Worm (Caenorhabditis elegans): Measurements from ENCODE around the gene W06F12.3.

Gene W06F12.3

DNA sequence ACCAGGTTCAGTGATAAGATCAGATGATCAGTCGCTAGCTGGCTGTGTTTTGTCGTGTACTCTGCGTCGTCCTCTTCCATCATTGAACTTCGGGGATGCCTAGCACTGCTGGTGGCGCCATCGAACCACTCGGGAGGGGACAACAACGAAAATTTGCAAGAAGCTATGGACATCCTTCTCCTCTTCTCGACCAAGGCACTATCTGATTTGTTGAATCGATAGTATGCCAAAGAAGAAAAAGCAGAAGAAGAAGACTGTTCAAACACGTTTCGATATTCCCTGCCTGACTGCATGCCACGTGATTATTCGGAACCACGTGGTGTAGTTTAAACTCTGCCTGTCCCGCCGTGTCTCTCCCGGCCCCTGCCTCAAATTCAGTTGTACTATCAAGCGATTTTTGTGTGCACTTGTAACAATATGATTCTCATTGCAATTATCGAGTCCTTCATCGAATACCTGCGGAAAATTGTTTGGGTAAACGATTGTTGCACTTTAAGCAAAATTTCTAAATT lies 15.5 kb upstream of the W06F12.3 start (continued):
- TF ChIP-seq B0336.3 (GFP tag; IDR thresholded peaks at IDR 0.05) (no peak), repo-1 (tag; optimal IDR thresholded peaks at IDR 0.05) (no peak), ztf-3 (GFP tag; optimal IDR thresholded peaks at IDR 0.05) (no peak), mcd-1 (GFP tag; IDR thresholded peaks at IDR 0.05) (no peak), lag-1 (GFP tag; IDR thresholded peaks at IDR 0.05) (no peak), hmg-1.2 (GFP tag; IDR thresholded peaks at IDR 0.05) (no peak), B0019.2 (GFP tag; conservative IDR thresholded peaks at IDR 0.05) (no peak), K11D2.4 (GFP tag; IDR thresholded peaks at IDR 0.05) (no peak), athp-1 (tag; optimal IDR thresholded peaks at IDR 0.05) (no peak), ZK185.1 (tag; optimal IDR thresholded peaks at IDR 0.05; ENCODE audit: poor library complexity, severe bottlenecking) (no peak), B0035.1 (tag; optimal IDR thresholded peaks at IDR 0.05) (no peak), ceh-91 (GFP tag; IDR thresholded peaks at IDR 0.05) (no peak), unc-130 (GFP tag; optimal IDR thresholded peaks at IDR 0.05) (no peak), nhr-90 (tag; optimal IDR thresholded peaks at IDR 0.05) (no peak), egl-44 (GFP tag; IDR thresholded peaks at IDR 0.05) (no peak), madf-8 (GFP tag; conservative IDR thresholded peaks at IDR 0.05) (no peak), F52B5.7 (tag; optimal IDR thresholded peaks at IDR 0.05) (peak; percentile 8), F49E8.2 (tag; optimal IDR thresholded peaks at IDR 0.05; ENCODE audit: insufficient read depth) (no peak), rpc-1 (optimal IDR thresholded peaks at IDR 0.05) (no peak), rpc-1 (tag; optimal IDR thresholded peaks at IDR 0.05) (no peak), efl-1 (GFP tag; optimal IDR thresholded peaks at IDR 0.05) (no peak), ccch-3 (GFP tag; optimal IDR thresholded peaks at IDR 0.05) (no peak), nfya-2 (GFP tag; IDR thresholded peaks at IDR 0.05) (no peak), Y53G8AR.9 (GFP tag; conservative IDR thresholded peaks at IDR 0.05) (no peak), Y53F4B.3 (GFP tag; IDR thresholded peaks at IDR 0.05) (no peak), F57C9.4 (tag; optimal IDR thresholded peaks at IDR 0.05) (no peak), T07F8.4 (tag; optimal IDR thresholded peaks at IDR 0.05) (no peak), dox-1 (GFP tag; IDR thresholded peaks at IDR 0.05) (peak; percentile 24), cebp-2 (GFP tag; IDR thresholded peaks at IDR 0.05) (no peak), dpl-1 (GFP tag; optimal IDR thresholded peaks at IDR 0.05) (no peak), attf-3 (GFP tag; conservative IDR thresholded peaks at IDR 0.05) (no peak), madf-6 (GFP tag; IDR thresholded peaks at IDR 0.05) (no peak), ets-4 (GFP tag; optimal IDR thresholded peaks at IDR 0.05) (no peak)

DNA sequence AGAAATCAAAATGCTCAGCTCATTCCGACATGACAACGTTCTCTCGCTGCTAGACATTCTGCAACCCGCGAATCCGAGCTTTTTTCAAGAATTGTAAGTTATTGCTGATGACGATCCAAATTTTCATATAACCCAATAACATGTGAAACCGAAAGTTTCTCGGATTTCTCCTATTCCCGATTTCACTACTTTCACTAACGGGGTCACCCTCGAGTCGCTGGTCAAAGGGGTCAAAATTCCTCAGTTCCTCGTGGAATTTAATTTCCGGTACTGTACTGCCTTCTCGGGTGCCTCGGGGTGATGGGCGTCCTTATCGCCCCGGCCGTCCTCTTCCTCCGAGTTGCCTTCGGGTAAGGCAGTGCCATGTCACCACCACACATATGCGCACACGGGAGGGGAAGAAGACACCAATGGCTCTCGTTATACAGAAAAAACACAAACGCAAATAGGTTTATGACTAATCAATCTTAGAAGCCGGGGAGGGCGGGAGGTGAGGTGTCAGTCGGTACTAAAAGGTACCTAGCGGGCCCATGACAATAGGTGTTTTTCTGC lies 14.6 kb upstream of the W06F12.3 start:
- TF ChIP-seq gei-17 (GFP tag; optimal IDR thresholded peaks at IDR 0.05) (peak; percentile 21), Y53G8AR.9 (GFP tag; conservative IDR thresholded peaks at IDR 0.05) (no peak), ZK185.1 (tag; optimal IDR thresholded peaks at IDR 0.05; ENCODE audit: poor library complexity, severe bottlenecking) (peak; percentile 15), D2030.7 (GFP tag; IDR thresholded peaks at IDR 0.05) (0 out of 2 replicates have a peak, but pooled peaks have one; percentile 19), mxl-1 (tag; optimal IDR thresholded peaks at IDR 0.05) (no peak), ceh-79 (tag; optimal IDR thresholded peaks at IDR 0.05) (no peak), rcor-1 (GFP tag; IDR thresholded peaks at IDR 0.05) (no peak), dox-1 (GFP tag; IDR thresholded peaks at IDR 0.05) (0 out of 2 replicates have a peak, but pooled peaks have one; percentile 31), cebp-2 (GFP tag; IDR thresholded peaks at IDR 0.05) (0 out of 2 replicates have a peak, but pooled peaks have one; percentile 59), nfya-1 (tag; optimal IDR thresholded peaks at IDR 0.05; ENCODE audit: borderline replicate concordance, insufficient read depth) (no peak), aptf-2 (GFP tag; conservative IDR thresholded peaks at IDR 0.05) (no peak), zfh-2 (GFP tag; conservative IDR thresholded peaks at IDR 0.05) (peak; percentile 76), ztf-3 (GFP tag; optimal IDR thresholded peaks at IDR 0.05) (peak; percentile 33)

Data from whole organism, young adult.